Worm (Caenorhabditis elegans) whole organism, midembryonic: Measurements from ENCODE around the gene F31F6.1.
A peak's percentile ranks its signal among the peaks of the same experiment; 100 is the strongest.

Source experiments
- cog-1 ChIP-seq: sonication (generic microtip); optimal IDR thresholded peaks from 2 replicates; lab custom pipeline; 2016; ENCODE audit warnings: missing genetic modification characterization, missing compliant biosample characterization
- flt-1 ChIP-seq: fragments of 200-800 bp; sonication (Bioruptor generic); IDR thresholded peaks from 2 replicates; pipeline ENCODE4 v1.3.6; 2022; ENCODE audit warnings: missing genetic modification characterization, missing compliant biosample characterization
- ref-1 ChIP-seq: fragments of 200-800 bp; sonication (Bioruptor generic); conservative IDR thresholded peaks from 2 replicates; pipeline ENCODE4 v1.3.6; 2022; ENCODE audit warnings: missing genetic modification reagents, missing genetic modification characterization, missing compliant biosample characterization

DNA sequence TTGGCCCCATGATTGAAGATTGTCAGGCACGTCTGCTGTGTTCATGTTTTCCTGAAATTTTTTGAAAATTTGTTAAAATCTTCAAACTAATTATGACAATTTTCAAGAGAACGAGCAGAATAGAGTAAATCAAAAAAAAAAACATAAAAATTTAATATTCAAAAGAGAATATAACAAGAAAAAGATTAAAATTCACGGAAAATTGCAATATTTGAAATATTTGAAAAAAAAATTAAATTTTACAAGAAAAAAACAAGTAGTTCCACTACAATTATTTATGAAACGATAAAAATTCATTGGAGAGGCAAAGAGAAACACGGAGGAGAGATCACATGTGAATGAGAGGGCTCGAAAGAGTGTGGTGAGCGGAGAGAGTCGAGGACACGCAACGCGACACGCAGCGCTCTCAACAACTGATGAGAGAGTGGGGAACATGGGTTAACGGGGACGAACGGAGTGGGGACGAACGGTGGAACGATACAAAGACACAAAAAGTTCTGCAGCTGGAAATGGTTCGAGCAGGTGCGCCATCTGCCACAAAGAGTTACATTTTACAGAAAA is 43.5 kb downstream of the F31F6.1 start, which contains the start of gene mbk-1:
- TF ChIP-seq ref-1 (GFP tag; lab: Robert Waterston, UW) (no peak), flt-1 (GFP tag; lab: Robert Waterston, UW) (no peak), cog-1 (tag; lab: Kevin White, UChicago) (peak; percentile 65)
